Fruit fly (Drosophila melanogaster) whole organism, embryonic: ENCODE measurements around the gene dpr2.
A peak's percentile ranks its signal among the peaks of the same experiment; 100 is the strongest.

ENCODE experiments used
- Abd-B ChIP-seq: fragments of 200-800 bp; sonication (Bioruptor generic); optimal IDR thresholded peaks from 2 replicates; lab custom pipeline; 2018; ENCODE audit warnings: missing biosample characterization, mild to moderate bottlenecking, missing genetic modification characterization, moderate library complexity
- Atf-2 ChIP-seq: fragments of 200-800 bp; sonication (Bioruptor generic); optimal IDR thresholded peaks from 2 replicates; lab custom pipeline; 2016; ENCODE audit warnings: missing biosample characterization, missing genetic modification characterization
- CG10147 ChIP-seq: fragments of 200-800 bp; sonication (Bioruptor generic); optimal IDR thresholded peaks from 2 replicates; lab custom pipeline; 2019; ENCODE audit warnings: missing biosample characterization, mild to moderate bottlenecking, missing genetic modification characterization, moderate library complexity
- CG1024 ChIP-seq: fragments of 200-800 bp; sonication (Bioruptor generic); IDR thresholded peaks from 2 replicates; pipeline ENCODE4 v1.3.6; 2022; ENCODE audit warnings: missing biosample characterization, missing genetic modification characterization
- CG10366 ChIP-seq: fragments of 200-800 bp; sonication (Bioruptor generic); IDR thresholded peaks from 2 replicates; pipeline ENCODE4 v1.3.6; 2022; ENCODE audit warnings: missing biosample characterization, missing genetic modification characterization
- CG10431 ChIP-seq: fragments of 200-800 bp; sonication (Bioruptor generic); optimal IDR thresholded peaks from 3 replicates; lab custom pipeline; 2018; ENCODE audit warnings: missing biosample characterization, mild to moderate bottlenecking, missing genetic modification characterization
- CG12659 ChIP-seq: fragments of 200-800 bp; sonication (Bioruptor generic); optimal IDR thresholded peaks from 3 replicates; lab custom pipeline; 2017; ENCODE audit warnings: mild to moderate bottlenecking, missing biosample characterization, missing genetic modification reagents, missing genetic modification characterization
- CG2875 ChIP-seq: fragments of 200-800 bp; sonication (Bioruptor generic); optimal IDR thresholded peaks from 2 replicates; lab custom pipeline; 2017; ENCODE audit warnings: missing biosample characterization, mild to moderate bottlenecking, missing genetic modification characterization, missing genetic modification reagents
- CG3407 ChIP-seq: fragments of 200-800 bp; sonication (Bioruptor generic); optimal IDR thresholded peaks from 2 replicates; lab custom pipeline; 2018; ENCODE audit warnings: missing biosample characterization, mild to moderate bottlenecking, missing genetic modification characterization
- CG4328 ChIP-seq: fragments of 200-800 bp; sonication (Bioruptor generic); optimal IDR thresholded peaks from 3 replicates; lab custom pipeline; 2017; ENCODE audit warnings: missing biosample characterization, missing genetic modification reagents, missing genetic modification characterization
- CG7786 ChIP-seq: fragments of 200-800 bp; sonication (Bioruptor generic); optimal IDR thresholded peaks from 2 replicates; lab custom pipeline; 2016; ENCODE audit warnings: missing biosample characterization, missing genetic modification characterization
- CG7928 ChIP-seq: fragments of 200-800 bp; sonication (Bioruptor generic); optimal IDR thresholded peaks from 2 replicates; lab custom pipeline; 2017; ENCODE audit warnings: missing biosample characterization, mild to moderate bottlenecking, missing genetic modification characterization
- Dad ChIP-seq: fragments of 200-800 bp; sonication (Bioruptor generic); optimal IDR thresholded peaks from 3 replicates; lab custom pipeline; 2016; ENCODE audit warnings: missing biosample characterization, missing genetic modification characterization
- Dfd ChIP-seq, 2 experiments: fragments of >200 bp; optimal IDR thresholded peaks; 2 replicates each; lab custom pipeline; 2017; ENCODE audit warnings: missing biosample characterization in 2 of 2, missing genetic modification characterization in 2 of 2
- Elba2 ChIP-seq: fragments of 200-800 bp; sonication (Bioruptor generic); optimal IDR thresholded peaks from 3 replicates; lab custom pipeline; 2016; ENCODE audit warnings: missing biosample characterization, missing genetic modification characterization
- Fer3 ChIP-seq: fragments of 200-800 bp; sonication (Bioruptor generic); optimal IDR thresholded peaks from 2 replicates; lab custom pipeline; 2018; ENCODE audit warnings: missing biosample characterization, mild to moderate bottlenecking, missing genetic modification characterization, moderate library complexity
- HmgD ChIP-seq: fragments of 200-800 bp; sonication (Bioruptor generic); optimal IDR thresholded peaks from 3 replicates; lab custom pipeline; 2016; ENCODE audit warnings: missing biosample characterization, missing genetic modification characterization
- Hmr ChIP-seq: fragments of 200-800 bp; sonication (Bioruptor generic); optimal IDR thresholded peaks from 3 replicates; lab custom pipeline; 2017; ENCODE audit warnings: mild to moderate bottlenecking, missing biosample characterization, missing genetic modification reagents, missing genetic modification characterization
- Meics ChIP-seq: fragments of 200-800 bp; sonication (Bioruptor generic); optimal IDR thresholded peaks from 2 replicates; lab custom pipeline; 2017; ENCODE audit warnings: missing biosample characterization, mild to moderate bottlenecking, missing genetic modification characterization
- NFAT ChIP-seq: fragments of 200-800 bp; sonication (Bioruptor generic); IDR thresholded peaks from 2 replicates; pipeline ENCODE4 v1.3.6; 2022; ENCODE audit warnings: missing biosample characterization, missing genetic modification characterization
- Neu2 ChIP-seq: fragments of 200-800 bp; sonication (Bioruptor generic); optimal IDR thresholded peaks from 3 replicates; lab custom pipeline; 2016; ENCODE audit warnings: missing biosample characterization, missing genetic modification characterization, borderline replicate concordance
- Taf1 ChIP-seq: fragments of 200-800 bp; sonication (Bioruptor generic); IDR thresholded peaks from 2 replicates; pipeline ENCODE4 v1.3.6; 2022; ENCODE audit warnings: missing biosample characterization, missing genetic modification characterization
- Trl ChIP-seq, 3 experiments: fragments of >200 bp in 2 of 3; fragments of 200-800 bp in 1 of 3; sonication (Bioruptor generic) in 1 of 3; optimal IDR thresholded peaks; 2 replicates in 1 of 3; 3 replicates in 2 of 3; lab custom pipeline; 2016 to 2017; ENCODE audit warnings: missing biosample characterization in 1 of 3, missing genetic modification characterization in 1 of 3
- Usf ChIP-seq: fragments of 200-800 bp; sonication (Bioruptor generic); optimal IDR thresholded peaks from 2 replicates; lab custom pipeline; 2017; ENCODE audit warnings: missing genotype, missing biosample characterization, missing genetic modification characterization
- YL-1 ChIP-seq: fragments of 200-800 bp; sonication (Bioruptor generic); optimal IDR thresholded peaks from 3 replicates; lab custom pipeline; 2017; ENCODE audit warnings: missing biosample characterization, mild to moderate bottlenecking, missing genetic modification characterization
- ase ChIP-seq: fragments of 200-800 bp; sonication (Bioruptor generic); IDR thresholded peaks from 3 replicates; pipeline ENCODE4 v1.3.6; 2022; ENCODE audit warnings: missing biosample characterization, missing genetic modification characterization
- az2 ChIP-seq: fragments of 200-800 bp; sonication (Bioruptor generic); optimal IDR thresholded peaks from 3 replicates; lab custom pipeline; 2016; ENCODE audit warnings: missing biosample characterization, missing genetic modification characterization
- bsh ChIP-seq, 2 experiments: fragments of 200-800 bp; sonication (Bioruptor generic); optimal IDR thresholded peaks; 2 replicates each; lab custom pipeline; 2017 to 2018; ENCODE audit warnings: mild to moderate bottlenecking in 2 of 2, missing biosample characterization in 2 of 2, missing genetic modification characterization in 2 of 2, moderate library complexity in 1 of 2
- cad ChIP-seq: fragments of >200 bp; optimal IDR thresholded peaks from 2 replicates; lab custom pipeline; 2017; ENCODE audit warnings: missing biosample characterization, missing genetic modification characterization
- chif ChIP-seq, 2 experiments: fragments of 200-800 bp; sonication (Bioruptor generic); optimal IDR thresholded peaks; 3 replicates each; lab custom pipeline; 2016; ENCODE audit warnings: missing biosample characterization in 2 of 2, missing genetic modification characterization in 2 of 2
- dan ChIP-seq: fragments of 200-800 bp; sonication (Bioruptor generic); IDR thresholded peaks from 2 replicates; pipeline ENCODE4 v1.3.6; 2022; ENCODE audit warnings: missing biosample characterization, missing genetic modification characterization
- dm ChIP-seq: fragments of 200-800 bp; sonication (Bioruptor generic); optimal IDR thresholded peaks from 3 replicates; lab custom pipeline; 2016; ENCODE audit warnings: missing biosample characterization, missing genetic modification characterization
- gce ChIP-seq: fragments of 200-800 bp; sonication (Bioruptor generic); IDR thresholded peaks from 3 replicates; pipeline ENCODE4 v1.3.6; 2022; ENCODE audit warnings: missing biosample characterization, missing genetic modification characterization
- grau ChIP-seq: fragments of 200-800 bp; optimal IDR thresholded peaks from 3 replicates; lab custom pipeline; 2019; ENCODE audit warnings: missing biosample characterization, mild to moderate bottlenecking, missing genetic modification characterization, moderate library complexity
- hb ChIP-seq: fragments of 200-800 bp; sonication (Bioruptor generic); IDR thresholded peaks from 3 replicates; pipeline ENCODE4 v1.3.6; 2022; ENCODE audit warnings: missing biosample characterization, missing genetic modification characterization; ENCODE audit not compliant: partially characterized antibody
- ken ChIP-seq: fragments of 200-800 bp; sonication (Bioruptor generic); IDR thresholded peaks from 3 replicates; pipeline ENCODE4 v1.3.6; 2022; ENCODE audit warnings: missing biosample characterization, missing genetic modification characterization
- maf-S ChIP-seq: fragments of 200-800 bp; sonication (Bioruptor generic); optimal IDR thresholded peaks from 2 replicates; lab custom pipeline; 2016; ENCODE audit warnings: missing biosample characterization, missing genetic modification characterization
- mam ChIP-seq: fragments of 200-800 bp; sonication (Bioruptor generic); optimal IDR thresholded peaks from 3 replicates; lab custom pipeline; 2016; ENCODE audit warnings: missing biosample characterization, missing genetic modification characterization
- mld ChIP-seq: fragments of 200-800 bp; sonication (Bioruptor generic); IDR thresholded peaks from 3 replicates; pipeline ENCODE4 v1.3.6; 2022; ENCODE audit warnings: missing biosample characterization, missing genetic modification characterization; ENCODE audit not compliant: partially characterized antibody
- nau ChIP-seq: fragments of 200-800 bp; sonication (Bioruptor generic); optimal IDR thresholded peaks from 3 replicates; lab custom pipeline; 2017; ENCODE audit warnings: missing biosample characterization, mild to moderate bottlenecking, missing genetic modification characterization, missing genetic modification reagents
- prd ChIP-seq, 3 experiments: fragments of >200 bp in 2 of 3; fragments of 200-800 bp in 1 of 3; sonication (Bioruptor generic) in 1 of 3; optimal IDR thresholded peaks in 2 of 3; IDR thresholded peaks in 1 of 3; 2 replicates in 2 of 3; 3 replicates in 1 of 3; pipeline versions ENCODE4 v1.3.6 to Lab custom; 2017 to 2022; ENCODE audit warnings: missing biosample characterization in 1 of 3, missing genetic modification characterization in 1 of 3
- shn ChIP-seq: fragments of 200-800 bp; sonication (Bioruptor generic); optimal IDR thresholded peaks from 3 replicates; lab custom pipeline; 2016; ENCODE audit warnings: missing biosample characterization, missing genetic modification characterization
- slp2 ChIP-seq: fragments of 200-800 bp; sonication (Bioruptor generic); optimal IDR thresholded peaks from 2 replicates; lab custom pipeline; 2016; ENCODE audit warnings: missing biosample characterization, missing genetic modification characterization
- sug ChIP-seq: fragments of 200-800 bp; optimal IDR thresholded peaks from 2 replicates; lab custom pipeline; 2019; ENCODE audit warnings: missing biosample characterization, mild to moderate bottlenecking, missing genetic modification characterization, moderate library complexity
- tll ChIP-seq, 2 experiments: fragments of 200-800 bp in 1 of 2; fragments of >200 bp in 1 of 2; sonication (Bioruptor generic) in 1 of 2; optimal IDR thresholded peaks; 2 replicates each; lab custom pipeline; 2017 to 2019; ENCODE audit warnings: missing biosample characterization in 2 of 2, missing genetic modification characterization in 2 of 2, mild to moderate bottlenecking in 1 of 2, moderate library complexity in 1 of 2
- toy ChIP-seq: fragments of 200-800 bp; sonication (Bioruptor generic); IDR thresholded peaks from 2 replicates; pipeline ENCODE4 v1.3.6; 2022; ENCODE audit warnings: missing biosample characterization, missing genetic modification characterization
- usp ChIP-seq: fragments of >200 bp; optimal IDR thresholded peaks from 2 replicates; lab custom pipeline; 2017; ENCODE audit warnings: missing biosample characterization, missing genetic modification characterization
- vvl ChIP-seq: fragments of 200-800 bp; sonication (Bioruptor generic); IDR thresholded peaks from 2 replicates; pipeline ENCODE4 v1.3.6; 2022; ENCODE audit warnings: missing biosample characterization, missing genetic modification characterization
- yki ChIP-seq: fragments of >200 bp; optimal IDR thresholded peaks from 3 replicates; lab custom pipeline; 2018

The dpr2 gene

DNA sequence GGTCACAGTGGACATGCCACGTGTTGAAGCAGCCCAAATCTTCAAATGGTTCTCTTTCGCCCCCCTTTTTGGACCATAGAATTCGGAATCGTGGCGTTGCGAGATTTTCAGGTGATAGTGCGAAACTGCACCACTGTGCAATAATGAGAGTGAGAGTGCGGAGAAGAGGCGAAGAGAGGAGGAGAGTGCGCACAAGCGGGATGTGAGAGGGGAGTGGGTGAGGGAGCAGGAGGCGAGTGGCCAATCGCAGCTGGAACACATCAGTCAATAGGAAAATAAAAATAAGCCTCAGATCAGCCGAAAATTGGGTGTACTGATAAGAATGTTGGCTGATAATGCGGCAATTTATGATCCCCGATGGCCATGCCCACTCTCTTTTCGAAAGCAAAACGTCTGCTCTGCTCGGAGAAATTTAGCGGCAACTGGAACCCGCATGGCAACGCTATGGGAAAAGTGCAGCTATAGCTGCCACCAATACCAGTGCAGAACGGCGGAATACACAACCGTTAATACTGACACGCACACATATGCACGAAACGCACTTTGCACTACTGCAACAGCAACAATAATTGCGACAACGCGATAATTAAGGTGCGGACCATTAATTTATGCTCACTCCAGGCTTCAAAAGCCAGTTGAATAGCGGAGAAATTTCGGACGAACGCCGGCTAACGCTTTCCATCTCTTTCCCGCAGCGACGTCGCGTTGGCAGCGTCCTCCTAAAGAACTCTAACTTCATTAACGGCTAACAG, 3.5 kb upstream of the dpr2 start (continued):
- TF ChIP-seq YL-1 (GFP tag; lab: Kevin White, UChicago), result peak; percentile 92
- TF ChIP-seq tll (GFP tag; optimal IDR thresholded peaks at IDR 0.05; lab: Kevin White, UChicago), result no peak
- TF ChIP-seq maf-S (GFP tag; lab: Kevin White, UChicago), result no peak
- peak; percentile 2 for TF ChIP-seq grau (tag; lab: Kevin White, UChicago)
- peak; percentile 29 for TF ChIP-seq CG12659
- no peak for TF ChIP-seq usp
- TF ChIP-seq Trl (optimal IDR thresholded peaks at IDR 0.05; lab: Kevin White, UChicago), result peak; percentile 69 to 84
- TF ChIP-seq Trl (GFP tag; optimal IDR thresholded peaks at IDR 0.05; lab: Kevin White, UChicago), result peak; percentile 64
- TF ChIP-seq prd (optimal IDR thresholded peaks at IDR 0.05; lab: Kevin White, UChicago), result no peak
- no peak; the same call in 2 of the 3 replicates for TF ChIP-seq prd (GFP tag; IDR thresholded peaks at IDR 0.05; lab: Robert Waterston, UW)
- TF ChIP-seq Dad (GFP tag; lab: Kevin White, UChicago), result no peak
- TF ChIP-seq NFAT (GFP tag; lab: Robert Waterston, UW), result no peak
- no peak for TF ChIP-seq CG4328
- TF ChIP-seq Neu2 (GFP tag; lab: Kevin White, UChicago), result no peak
- peak; percentile 15 for TF ChIP-seq sug (tag; lab: Kevin White, UChicago)
- peak; percentile 24 for TF ChIP-seq mam (GFP tag; lab: Kevin White, UChicago)
- no peak for TF ChIP-seq CG10147 (GFP tag; lab: Kevin White, UChicago)
- no peak for TF ChIP-seq yki (lab: Kevin White, UChicago)
- no peak for TF ChIP-seq Fer3
- TF ChIP-seq CG7786 (GFP tag; lab: Kevin White, UChicago), result no peak
- no peak for TF ChIP-seq gce
- no peak for TF ChIP-seq CG1024 (GFP tag; lab: Robert Waterston, UW)
- TF ChIP-seq Usf (GFP tag; lab: Kevin White, UChicago), result no peak
- TF ChIP-seq CG10431 (GFP tag; lab: Kevin White, UChicago), result no peak
- no peak for TF ChIP-seq Abd-B (GFP tag; lab: Kevin White, UChicago)
- no peak for TF ChIP-seq CG3407
- no peak for TF ChIP-seq az2 (GFP tag; lab: Kevin White, UChicago)
- no peak for TF ChIP-seq shn (GFP tag; lab: Kevin White, UChicago)
- peak; percentile 54; the same call in 1 of the 2 replicates for TF ChIP-seq vvl (GFP tag; lab: Robert Waterston, UW)
- peak; percentile 66 for TF ChIP-seq dm
- TF ChIP-seq Meics (GFP tag; lab: Kevin White, UChicago), result no peak
- no peak for TF ChIP-seq CG7928 (GFP tag; lab: Kevin White, UChicago)
- TF ChIP-seq Atf-2 (GFP tag; lab: Kevin White, UChicago), result no peak
- TF ChIP-seq mld (GFP tag; lab: Robert Waterston, UW), result no peak
- TF ChIP-seq slp2 (GFP tag; lab: Kevin White, UChicago), result no peak
- peak; percentile 47; the same call in 1 of the 3 replicates for TF ChIP-seq hb (GFP tag; lab: Robert Waterston, UW)
- peak; percentile 32 for TF ChIP-seq cad (GFP tag; lab: Kevin White, UChicago)
- no peak for TF ChIP-seq Taf1
- no peak for TF ChIP-seq HmgD (GFP tag; lab: Kevin White, UChicago)
- TF ChIP-seq CG2875 (GFP tag; lab: Kevin White, UChicago), result no peak
- TF ChIP-seq nau (GFP tag; lab: Kevin White, UChicago), result peak; percentile 40
- TF ChIP-seq chif (GFP tag; optimal IDR thresholded peaks at IDR 0.05; lab: Kevin White, UChicago), result no peak
- no peak for TF ChIP-seq Hmr
- peak; percentile 23 to 66 for TF ChIP-seq bsh (GFP tag; optimal IDR thresholded peaks at IDR 0.05; lab: Kevin White, UChicago)
- no peak for TF ChIP-seq toy (GFP tag; lab: Robert Waterston, UW)
- 0 out of 3 replicates have a peak, but pooled peaks have one; percentile 26 for TF ChIP-seq ken (GFP tag; lab: Robert Waterston, UW)
- TF ChIP-seq CG10366 (GFP tag; lab: Robert Waterston, UW), result no peak
- TF ChIP-seq ase, result no peak
- TF ChIP-seq Elba2 (GFP tag; lab: Kevin White, UChicago), result peak; percentile 78
- no peak for TF ChIP-seq Dfd (GFP tag; optimal IDR thresholded peaks at IDR 0.05; lab: Kevin White, UChicago)
- no peak for TF ChIP-seq dan
